Worm (Caenorhabditis elegans) whole organism, L4 larva: ENCODE data around the gene let-767.
A peak's percentile ranks its signal among the peaks of the same experiment; 100 is the strongest.

Experiments
- D1046.2 ChIP-seq: fragments of 200-800 bp; sonication (Bioruptor generic); IDR thresholded peaks from 2 replicates; pipeline ENCODE4 v1.3.6; 2022; ENCODE audit warnings: missing genetic modification characterization, missing compliant biosample characterization
- F37D6.2 ChIP-seq: sonication (generic microtip); optimal IDR thresholded peaks from 2 replicates; lab custom pipeline; 2016; ENCODE audit warnings: mild to moderate bottlenecking, missing genetic modification characterization, missing compliant biosample characterization
- R02D3.7 ChIP-seq: fragments of 150-350 bp; sonication (generic microtip); optimal IDR thresholded peaks from 3 replicates; lab custom pipeline; 2014; ENCODE audit warnings: missing biosample characterization, missing genetic modification characterization
- T26A8.4 ChIP-seq: fragments of 200-800 bp; sonication (Bioruptor generic); IDR thresholded peaks from 2 replicates; pipeline ENCODE4 v1.3.6; 2022; ENCODE audit warnings: missing genetic modification characterization, missing compliant biosample characterization
- Y5F2A.4 ChIP-seq: fragments of 200-800 bp; sonication (Bioruptor generic); optimal IDR thresholded peaks from 2 replicates; lab custom pipeline; 2018; ENCODE audit warnings: mild to moderate bottlenecking, missing genetic modification characterization, missing compliant biosample characterization
- aly-2 ChIP-seq: sonication (generic microtip); optimal IDR thresholded peaks from 2 replicates; lab custom pipeline; 2018; ENCODE audit warnings: missing biosample characterization, missing genetic modification characterization
- ama-1 ChIP-seq: fragments of 150-350 bp; optimal IDR thresholded peaks from 2 replicates; lab custom pipeline; 2014; ENCODE audit warnings: inconsistent platforms, mixed read lengths
- ceh-20 ChIP-seq: fragments of 200-800 bp; sonication (Bioruptor generic); IDR thresholded peaks from 2 replicates; pipeline ENCODE4 v1.3.6; 2022; ENCODE audit warnings: missing genetic modification reagents, missing genetic modification characterization, missing compliant biosample characterization
- ceh-28 ChIP-seq: fragments of 150-350 bp; optimal IDR thresholded peaks from 2 replicates; lab custom pipeline; 2014; ENCODE audit warnings: missing biosample characterization, missing genetic modification reagents, missing genetic modification characterization
- ceh-82 ChIP-seq: sonication (generic microtip); optimal IDR thresholded peaks from 2 replicates; lab custom pipeline; 2017; ENCODE audit warnings: missing biosample characterization, missing genetic modification characterization
- cey-2 ChIP-seq: sonication (generic microtip); optimal IDR thresholded peaks from 3 replicates; lab custom pipeline; 2017; ENCODE audit warnings: missing genetic modification characterization, mild to moderate bottlenecking, missing compliant biosample characterization, antibody characterized with exemption, borderline replicate concordance; ENCODE audit not compliant: insufficient read depth
- daf-12 ChIP-seq: fragments of 150-350 bp; optimal IDR thresholded peaks from 2 replicates; lab custom pipeline; 2014; ENCODE audit warnings: missing biosample characterization, missing genetic modification reagents, missing genetic modification characterization
- daf-16 ChIP-seq, 3 experiments: sonication (generic microtip); optimal IDR thresholded peaks; 2 replicates each; lab custom pipeline; 2016 to 2017; ENCODE audit warnings: missing genetic modification characterization in 3 of 3, missing genetic modification reagents in 3 of 3, mild to moderate bottlenecking in 2 of 3, missing compliant biosample characterization in 2 of 3, missing biosample characterization in 1 of 3, moderate library complexity in 1 of 3
- daf-19 ChIP-seq: fragments of 200-800 bp; sonication (Bioruptor generic); conservative IDR thresholded peaks from 2 replicates; pipeline ENCODE4 v1.3.6; 2022; ENCODE audit warnings: missing genetic modification characterization, missing compliant biosample characterization
- dmd-9 ChIP-seq: fragments of 200-800 bp; sonication (Bioruptor generic); IDR thresholded peaks from 2 replicates; pipeline ENCODE4 v1.3.6; 2022; ENCODE audit warnings: missing genetic modification reagents, missing genetic modification characterization, missing compliant biosample characterization
- dpl-1 ChIP-seq: fragments of 150-350 bp; optimal IDR thresholded peaks from 2 replicates; lab custom pipeline; 2014; ENCODE audit warnings: missing biosample characterization, missing genetic modification reagents, missing genetic modification characterization
- egl-27 ChIP-seq: sonication (generic microtip); optimal IDR thresholded peaks from 3 replicates; lab custom pipeline; 2017; ENCODE audit warnings: missing biosample characterization, missing genetic modification reagents, missing genetic modification characterization
- fos-1 ChIP-seq: fragments of 150-350 bp; optimal IDR thresholded peaks from 2 replicates; lab custom pipeline; 2014; ENCODE audit warnings: missing biosample characterization, missing genetic modification characterization
- hif-1 ChIP-seq, 2 experiments: sonication (generic microtip); optimal IDR thresholded peaks; 2 replicates each; lab custom pipeline; 2016 to 2017; ENCODE audit warnings: missing compliant biosample characterization in 2 of 2, missing genetic modification characterization in 2 of 2, missing genetic modification reagents in 2 of 2, missing genotype in 2 of 2, mild to moderate bottlenecking in 1 of 2
- lin-1 ChIP-seq: fragments of 200-800 bp; sonication (Bioruptor generic); IDR thresholded peaks from 2 replicates; pipeline ENCODE4 v1.3.6; 2022; ENCODE audit warnings: missing genetic modification reagents, missing genetic modification characterization, missing compliant biosample characterization
- lin-29 ChIP-seq: fragments of 200-800 bp; sonication (Bioruptor generic); IDR thresholded peaks from 2 replicates; pipeline ENCODE4 v1.3.6; 2022; ENCODE audit warnings: missing genetic modification reagents, missing genetic modification characterization, missing compliant biosample characterization
- lir-3 ChIP-seq: sonication (generic microtip); optimal IDR thresholded peaks from 2 replicates; lab custom pipeline; 2016; ENCODE audit warnings: mild to moderate bottlenecking, missing genetic modification characterization, missing compliant biosample characterization
- lsy-2 ChIP-seq, 2 experiments: fragments of 150-350 bp in 1 of 2; sonication (generic microtip) in 1 of 2; optimal IDR thresholded peaks; 2 replicates each; lab custom pipeline; 2014 to 2017; ENCODE audit warnings: missing biosample characterization in 2 of 2, missing genetic modification characterization in 2 of 2
- madf-5 ChIP-seq, 2 experiments: fragments of 200-800 bp; sonication (Bioruptor generic); IDR thresholded peaks; 2 replicates each; pipeline ENCODE4 v1.3.6; 2022; ENCODE audit warnings: missing compliant biosample characterization in 2 of 2, missing genetic modification characterization in 2 of 2
- madf-9 ChIP-seq: fragments of 200-800 bp; sonication (Bioruptor generic); conservative IDR thresholded peaks from 2 replicates; pipeline ENCODE4 v1.3.6; 2022; ENCODE audit warnings: missing genetic modification reagents, missing genetic modification characterization, missing compliant biosample characterization
- mdt-29 ChIP-seq: fragments of 200-800 bp; sonication (Bioruptor generic); IDR thresholded peaks from 2 replicates; pipeline ENCODE4 v1.3.6; 2022; ENCODE audit warnings: missing genetic modification reagents, missing genetic modification characterization, missing compliant biosample characterization
- mep-1 ChIP-seq: fragments of 150-350 bp; sonication (generic microtip); optimal IDR thresholded peaks from 3 replicates; lab custom pipeline; 2014; ENCODE audit warnings: missing biosample characterization, missing genetic modification characterization
- nhr-10 ChIP-seq: fragments of 150-350 bp; optimal IDR thresholded peaks from 2 replicates; lab custom pipeline; 2014; ENCODE audit warnings: missing biosample characterization, missing genetic modification characterization
- nhr-25 ChIP-seq: sonication (generic microtip); optimal IDR thresholded peaks from 2 replicates; lab custom pipeline; 2017; ENCODE audit warnings: missing genetic modification characterization, mild to moderate bottlenecking, missing compliant biosample characterization, antibody characterized with exemption, moderate library complexity, borderline replicate concordance; ENCODE audit not compliant: insufficient read depth
- nhr-28 ChIP-seq: fragments of 150-350 bp; optimal IDR thresholded peaks from 2 replicates; lab custom pipeline; 2014; ENCODE audit warnings: missing biosample characterization, missing genetic modification characterization
- nhr-41 ChIP-seq: fragments of 200-800 bp; sonication (Bioruptor generic); IDR thresholded peaks from 2 replicates; pipeline ENCODE4 v1.3.6; 2022; ENCODE audit warnings: missing genetic modification reagents, missing genetic modification characterization, missing compliant biosample characterization
- nhr-42 ChIP-seq: fragments of 200-800 bp; sonication (Bioruptor generic); IDR thresholded peaks from 2 replicates; pipeline ENCODE4 v1.3.6; 2022; ENCODE audit warnings: missing genetic modification characterization, missing compliant biosample characterization
- nhr-76 ChIP-seq: fragments of 150-350 bp; optimal IDR thresholded peaks from 2 replicates; lab custom pipeline; 2014; ENCODE audit warnings: missing biosample characterization, missing genetic modification characterization
- nhr-77 ChIP-seq: fragments of 150-350 bp; optimal IDR thresholded peaks from 2 replicates; lab custom pipeline; 2014; ENCODE audit warnings: missing biosample characterization, missing genetic modification characterization
- pha-4 ChIP-seq, 2 experiments: fragments of 150-350 bp in 1 of 2; fragments of 200-800 bp in 1 of 2; sonication (Bioruptor generic) in 1 of 2; IDR thresholded peaks in 1 of 2; optimal IDR thresholded peaks in 1 of 2; 2 replicates each; pipeline versions ENCODE4 v1.3.6 to Lab custom; 2014 to 2022; ENCODE audit warnings: missing genetic modification characterization in 2 of 2, missing genetic modification reagents in 2 of 2, missing biosample characterization in 1 of 2, missing compliant biosample characterization in 1 of 2
- sdz-12 ChIP-seq: fragments of 200-800 bp; sonication (Bioruptor generic); optimal IDR thresholded peaks from 2 replicates; lab custom pipeline; 2018; ENCODE audit warnings: mild to moderate bottlenecking, missing genetic modification characterization, missing compliant biosample characterization
- snpc-1.2 ChIP-seq: fragments of 200-800 bp; sonication (Bioruptor generic); IDR thresholded peaks from 2 replicates; pipeline ENCODE4 v1.3.6; 2022; ENCODE audit warnings: missing genetic modification reagents, missing genetic modification characterization, missing compliant biosample characterization
- snpc-4 ChIP-seq: fragments of 150-350 bp; optimal IDR thresholded peaks from 2 replicates; lab custom pipeline; 2014; ENCODE audit warnings: missing biosample characterization, missing genetic modification characterization
- unc-130 ChIP-seq: sonication (generic microtip); optimal IDR thresholded peaks from 2 replicates; lab custom pipeline; 2016; ENCODE audit warnings: missing genetic modification reagents, missing genetic modification characterization, missing compliant biosample characterization
- zfp-2 ChIP-seq: sonication (generic microtip); optimal IDR thresholded peaks from 2 replicates; lab custom pipeline; 2016; ENCODE audit warnings: mild to moderate bottlenecking, missing genetic modification characterization, missing compliant biosample characterization

Gene let-767

DNA sequence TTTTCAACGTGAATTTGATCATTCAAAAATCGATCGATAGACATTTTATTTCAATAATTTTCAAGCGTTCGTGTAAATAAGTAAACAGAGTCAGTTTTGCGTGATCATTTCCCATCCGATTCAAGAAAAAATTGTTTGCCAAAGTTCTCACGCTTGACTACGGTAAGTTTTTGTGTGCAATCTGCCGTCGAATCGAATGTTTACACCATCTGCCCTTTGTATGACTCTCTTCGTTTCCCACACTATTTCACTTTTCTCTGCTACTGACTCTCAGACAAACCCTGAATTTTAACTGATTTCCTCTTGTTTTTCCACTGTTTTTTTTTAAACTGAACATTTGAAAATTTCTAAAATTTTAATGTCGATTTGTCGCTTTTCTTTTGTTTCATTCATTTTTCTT, 5.0 kb upstream of the let-767 start (continued):
- peak; percentile 38 for TF ChIP-seq nhr-10 (tag; lab: Kevin White, UChicago)
- peak in 1 of 2 experiments; percentile 66 for TF ChIP-seq daf-16 (GFP tag; optimal IDR thresholded peaks at IDR 0.05; lab: Kevin White, UChicago)
- TF ChIP-seq daf-16 (tag; optimal IDR thresholded peaks at IDR 0.05; lab: Kevin White, UChicago), result peak; percentile 64
- no peak for TF ChIP-seq R02D3.7 (tag; lab: Kevin White, UChicago)
- peak; percentile 66 for TF ChIP-seq T26A8.4 (GFP tag; lab: Robert Waterston, UW)
- peak; percentile 34 for TF ChIP-seq unc-130 (GFP tag; lab: Kevin White, UChicago)
- TF ChIP-seq nhr-77 (tag; lab: Kevin White, UChicago), result peak; percentile 60
- TF ChIP-seq ceh-20 (GFP tag; lab: Robert Waterston, UW), result 0 out of 2 replicates have a peak, but pooled peaks have one; percentile 33
- TF ChIP-seq fos-1, result no peak
- TF ChIP-seq madf-9 (GFP tag; lab: Robert Waterston, UW), result peak; percentile 58; the same call in 1 of the 2 replicates
- peak; percentile 71 for TF ChIP-seq nhr-25 (tag; lab: Kevin White, UChicago)
- TF ChIP-seq nhr-42 (GFP tag; lab: Robert Waterston, UW), result 0 out of 2 replicates have a peak, but pooled peaks have one; percentile 33
- no peak for TF ChIP-seq madf-5 (GFP tag; IDR thresholded peaks at IDR 0.05; lab: Robert Waterston, UW)
- TF ChIP-seq F37D6.2 (tag; lab: Kevin White, UChicago), result peak; percentile 38
- TF ChIP-seq ama-1, result peak; percentile 25
- TF ChIP-seq dpl-1 (GFP tag; lab: Kevin White, UChicago), result peak; percentile 75
- no peak for TF ChIP-seq aly-2 (tag; lab: Kevin White, UChicago)
- peak in 1 of 2 experiments; percentile 57 for TF ChIP-seq hif-1 (tag; optimal IDR thresholded peaks at IDR 0.05; lab: Kevin White, UChicago)
- TF ChIP-seq snpc-4, result no peak
- peak; percentile 93 to 98 for TF ChIP-seq lsy-2 (tag; optimal IDR thresholded peaks at IDR 0.05; lab: Kevin White, UChicago)
- TF ChIP-seq cey-2 (tag; lab: Kevin White, UChicago), result no peak
- TF ChIP-seq mdt-29 (GFP tag; lab: Robert Waterston, UW), result peak; percentile 58; the same call in 1 of the 2 replicates
- TF ChIP-seq daf-12 (tag; lab: Kevin White, UChicago), result no peak
- TF ChIP-seq sdz-12, result no peak
- no peak for TF ChIP-seq dmd-9 (GFP tag; lab: Robert Waterston, UW)
- no peak for TF ChIP-seq nhr-41 (GFP tag; lab: Robert Waterston, UW)
- TF ChIP-seq mep-1, result peak; percentile 87
- no peak for TF ChIP-seq ceh-82 (tag; lab: Kevin White, UChicago)
- no peak for TF ChIP-seq zfp-2 (tag; lab: Kevin White, UChicago)
- no peak for TF ChIP-seq D1046.2 (GFP tag; lab: Robert Waterston, UW)
- no peak for TF ChIP-seq lir-3

- TF ChIP-seq egl-27 (no peak), nhr-77 (tag; lab: Kevin White, UChicago) (no peak), lin-1 (GFP tag; lab: Robert Waterston, UW) (no peak), snpc-1.2 (GFP tag; lab: Robert Waterston, UW) (no peak), ceh-20 (GFP tag; lab: Robert Waterston, UW) (no peak), Y5F2A.4 (GFP tag; lab: Kevin White, UChicago) (no peak), sdz-12 (no peak), nhr-76 (tag; lab: Kevin White, UChicago) (no peak), lin-29 (no peak), nhr-28 (tag; lab: Kevin White, UChicago) (no peak), daf-16 (GFP tag; optimal IDR thresholded peaks at IDR 0.05; lab: Kevin White, UChicago) (no peak), daf-16 (tag; optimal IDR thresholded peaks at IDR 0.05; lab: Kevin White, UChicago) (no peak), ceh-28 (tag; lab: Kevin White, UChicago) (no peak), pha-4 (GFP tag; IDR thresholded peaks at IDR 0.05; lab: Robert Waterston, UW) (no peak), pha-4 (tag; optimal IDR thresholded peaks at IDR 0.05; lab: Kevin White, UChicago) (no peak), T26A8.4 (GFP tag; lab: Robert Waterston, UW) (no peak), cey-2 (tag; lab: Kevin White, UChicago) (no peak), daf-19 (GFP tag; lab: Robert Waterston, UW) (no peak)
Observed at ce11 chrIII:6343229-6343628, 3.5 kb upstream of the let-767 start, which contains the start of gene C56G2.9. TSS of gene C56G2.9 (minus strand) at chrIII:6343329.
